Fruit fly (Drosophila melanogaster): Measurements from ENCODE around the gene CG3402.

dm6 chr3L:641436-641835 lies 11.2 kb downstream of the CG3402 start:
- TF ChIP-seq CG8478 (optimal IDR thresholded peaks at IDR 0.05): no peak
- TF ChIP-seq CTCF (optimal IDR thresholded peaks at IDR 0.05): no peak

Data from S2 (cell line).